Worm (Caenorhabditis elegans) whole organism, midembryonic: ENCODE data around the gene ZC204.13.
"Not testable (repeated sequence)": the region's sequence is repeated elsewhere in the genome, so short reads cannot be mapped to it uniquely, and the experiment has no call there.

ENCODE experiments used
- T22C8.4 ChIP-seq: fragments of 200-800 bp; sonication (Bioruptor generic); IDR thresholded peaks from 2 replicates; pipeline ENCODE4 v1.3.6; 2022; ENCODE audit warnings: missing genetic modification characterization, missing compliant biosample characterization
- cog-1 ChIP-seq: sonication (generic microtip); optimal IDR thresholded peaks from 2 replicates; lab custom pipeline; 2016; ENCODE audit warnings: missing genetic modification characterization, missing compliant biosample characterization
- flt-1 ChIP-seq: fragments of 200-800 bp; sonication (Bioruptor generic); IDR thresholded peaks from 2 replicates; pipeline ENCODE4 v1.3.6; 2022; ENCODE audit warnings: missing genetic modification characterization, missing compliant biosample characterization
- klf-2 ChIP-seq: fragments of 200-800 bp; sonication (Bioruptor generic); conservative IDR thresholded peaks from 2 replicates; pipeline ENCODE4 v1.3.6; 2022; ENCODE audit warnings: missing genetic modification reagents, missing genetic modification characterization, missing compliant biosample characterization
- tab-1 ChIP-seq: fragments of 200-800 bp; sonication (Bioruptor generic); IDR thresholded peaks from 2 replicates; pipeline ENCODE4 v1.3.6; 2022; ENCODE audit warnings: missing genetic modification characterization, missing compliant biosample characterization
- ztf-23 ChIP-seq: fragments of 200-800 bp; sonication (Bioruptor generic); IDR thresholded peaks from 2 replicates; pipeline ENCODE4 v1.3.6; 2022; ENCODE audit warnings: missing genetic modification reagents, missing genetic modification characterization, missing compliant biosample characterization
- ztf-29 ChIP-seq: fragments of 200-800 bp; sonication (Bioruptor generic); IDR thresholded peaks from 2 replicates; pipeline ENCODE4 v1.3.6; 2022; ENCODE audit warnings: missing genetic modification reagents, missing genetic modification characterization, missing compliant biosample characterization

DNA sequence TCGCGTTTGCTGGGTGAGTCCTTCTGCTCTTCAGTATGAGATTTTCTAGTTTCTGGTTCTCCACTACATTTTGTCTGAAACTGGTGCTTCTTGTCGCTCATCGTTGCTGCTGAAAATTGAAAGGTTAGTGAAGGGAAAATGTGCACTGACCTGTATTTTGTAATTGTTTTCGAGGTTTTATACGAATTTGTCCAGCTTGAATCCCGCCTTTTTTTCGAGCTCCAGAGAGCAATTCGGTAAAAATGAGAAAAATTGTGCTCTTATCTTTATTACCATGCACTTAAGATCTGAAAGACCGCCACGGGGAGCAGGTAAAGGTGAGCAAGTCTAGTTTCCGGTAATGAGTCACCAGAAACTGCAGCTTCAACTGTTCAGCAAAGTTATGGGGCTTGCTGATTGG is 33.0 kb downstream of the ZC204.13 start, which contains the start of gene C08E3.15:
- not testable (repeated sequence) for TF ChIP-seq tab-1 (GFP tag; lab: Robert Waterston, UW); cog-1 (tag; lab: Kevin White, UChicago); ztf-29 (GFP tag; lab: Robert Waterston, UW); flt-1 (GFP tag; lab: Robert Waterston, UW); ztf-23 (GFP tag; lab: Robert Waterston, UW); klf-2 (GFP tag; lab: Robert Waterston, UW); T22C8.4 (GFP tag; lab: Robert Waterston, UW)
